Fruit fly (Drosophila melanogaster) whole organism, embryonic: ENCODE measurements around the gene CG32373.

ENCODE experiments used
- Awh ChIP-seq: fragments of 200-800 bp; sonication (Bioruptor generic); IDR thresholded peaks from 2 replicates; pipeline ENCODE4, ENCODE4 v1.3.6; 2022; ENCODE audit warnings: missing biosample characterization, missing genetic modification characterization
- B-H2 ChIP-seq: fragments of 200-800 bp; sonication (Bioruptor generic); optimal IDR thresholded peaks from 2 replicates; lab custom pipeline; 2018; ENCODE audit warnings: missing biosample characterization, mild to moderate bottlenecking, missing genetic modification characterization
- BtbVII ChIP-seq: fragments of 200-800 bp; sonication (Bioruptor generic); optimal IDR thresholded peaks from 3 replicates; lab custom pipeline; 2017; ENCODE audit warnings: missing biosample characterization, mild to moderate bottlenecking, missing genetic modification characterization
- CG1233 ChIP-seq: fragments of 200-800 bp; sonication (Bioruptor generic); optimal IDR thresholded peaks from 4 replicates; lab custom pipeline; 2018; ENCODE audit warnings: missing biosample characterization, mild to moderate bottlenecking, missing genetic modification characterization
- CG12769 ChIP-seq: fragments of 200-800 bp; sonication (Bioruptor generic); optimal IDR thresholded peaks from 2 replicates; lab custom pipeline; 2019; ENCODE audit warnings: missing biosample characterization, mild to moderate bottlenecking, missing genetic modification characterization, moderate library complexity
- CG15269 ChIP-seq: fragments of 200-800 bp; sonication (Bioruptor generic); optimal IDR thresholded peaks from 2 replicates; lab custom pipeline; 2018; ENCODE audit warnings: missing biosample characterization, mild to moderate bottlenecking, missing genetic modification characterization, moderate library complexity
- CG15696 ChIP-seq: fragments of 200-800 bp; sonication (Bioruptor generic); optimal IDR thresholded peaks from 2 replicates; lab custom pipeline; 2019; ENCODE audit warnings: missing biosample characterization, mild to moderate bottlenecking, missing genetic modification characterization, moderate library complexity
- CG1602 ChIP-seq: fragments of 200-800 bp; sonication (Bioruptor generic); optimal IDR thresholded peaks from 3 replicates; lab custom pipeline; 2016; ENCODE audit warnings: missing biosample characterization, missing genetic modification characterization
- CG17568 ChIP-seq: fragments of 200-800 bp; sonication (Bioruptor generic); optimal IDR thresholded peaks from 2 replicates; lab custom pipeline; 2018; ENCODE audit warnings: missing biosample characterization, mild to moderate bottlenecking, missing genetic modification characterization, moderate library complexity
- CG2116 ChIP-seq: fragments of 200-800 bp; sonication (Bioruptor generic); optimal IDR thresholded peaks from 3 replicates; lab custom pipeline; 2018; ENCODE audit warnings: missing biosample characterization, mild to moderate bottlenecking, missing genetic modification characterization
- CG2120 ChIP-seq: fragments of 200-800 bp; sonication (Bioruptor generic); optimal IDR thresholded peaks from 3 replicates; lab custom pipeline; 2016; ENCODE audit warnings: missing biosample characterization, missing genetic modification characterization
- CG2712 ChIP-seq: fragments of 200-800 bp; optimal IDR thresholded peaks from 3 replicates; lab custom pipeline; 2019; ENCODE audit warnings: missing biosample characterization, mild to moderate bottlenecking, missing genetic modification characterization, moderate library complexity
- CG2875 ChIP-seq: fragments of 200-800 bp; sonication (Bioruptor generic); optimal IDR thresholded peaks from 2 replicates; lab custom pipeline; 2017; ENCODE audit warnings: missing biosample characterization, mild to moderate bottlenecking, missing genetic modification characterization, missing genetic modification reagents
- CG31441 ChIP-seq: fragments of 200-800 bp; sonication (Bioruptor generic); IDR thresholded peaks from 2 replicates; pipeline ENCODE4 v1.3.6; 2022; ENCODE audit warnings: missing biosample characterization, missing genetic modification characterization
- CG34376 ChIP-seq: fragments of 200-800 bp; sonication (Bioruptor generic); optimal IDR thresholded peaks from 2 replicates; lab custom pipeline; 2018; ENCODE audit warnings: missing biosample characterization, mild to moderate bottlenecking, missing genetic modification characterization
- CG4707 ChIP-seq: fragments of 200-800 bp; sonication (Bioruptor generic); optimal IDR thresholded peaks from 2 replicates; lab custom pipeline; 2018; ENCODE audit warnings: missing biosample characterization, mild to moderate bottlenecking, missing genetic modification characterization, moderate library complexity
- CG6765 ChIP-seq: fragments of 200-800 bp; sonication (Bioruptor generic); optimal IDR thresholded peaks from 3 replicates; lab custom pipeline; 2017; ENCODE audit warnings: missing biosample characterization, mild to moderate bottlenecking, missing genetic modification characterization
- CG6813 ChIP-seq: fragments of 200-800 bp; sonication (Bioruptor generic); optimal IDR thresholded peaks from 2 replicates; lab custom pipeline; 2017; ENCODE audit warnings: missing biosample characterization, missing genetic modification characterization, mild to moderate bottlenecking, moderate library complexity, missing genetic modification reagents
- CG6854 ChIP-seq: fragments of 200-800 bp; sonication (Bioruptor generic); optimal IDR thresholded peaks from 3 replicates; lab custom pipeline; 2017; ENCODE audit warnings: missing biosample characterization, mild to moderate bottlenecking, missing genetic modification characterization
- CG7271 ChIP-seq: fragments of 200-800 bp; sonication (Bioruptor generic); optimal IDR thresholded peaks from 2 replicates; lab custom pipeline; 2018; ENCODE audit warnings: missing biosample characterization, mild to moderate bottlenecking, missing genetic modification characterization, moderate library complexity
- CG7987 ChIP-seq: fragments of 200-800 bp; sonication (Bioruptor generic); optimal IDR thresholded peaks from 2 replicates; lab custom pipeline; 2018; ENCODE audit warnings: missing biosample characterization, mild to moderate bottlenecking, missing genetic modification characterization, moderate library complexity
- CG8089 ChIP-seq: fragments of 200-800 bp; sonication (Bioruptor generic); optimal IDR thresholded peaks from 3 replicates; lab custom pipeline; 2016; ENCODE audit warnings: missing biosample characterization, missing genetic modification characterization
- CG8388 ChIP-seq: fragments of 200-800 bp; sonication (Bioruptor generic); optimal IDR thresholded peaks from 2 replicates; lab custom pipeline; 2019; ENCODE audit warnings: missing biosample characterization, mild to moderate bottlenecking, missing genetic modification characterization, moderate library complexity
- Dip3 ChIP-seq: fragments of 200-800 bp; sonication (Bioruptor generic); optimal IDR thresholded peaks from 3 replicates; lab custom pipeline; 2016; ENCODE audit warnings: missing biosample characterization, missing genetic modification characterization
- Drgx ChIP-seq: fragments of 200-800 bp; sonication (Bioruptor generic); IDR thresholded peaks from 2 replicates; pipeline ENCODE4 v1.3.6; 2022; ENCODE audit warnings: missing biosample characterization, missing genetic modification characterization
- GATAe ChIP-seq: fragments of 200-800 bp; sonication (Bioruptor generic); conservative IDR thresholded peaks from 2 replicates; pipeline ENCODE4 v1.3.6; 2022; ENCODE audit warnings: missing biosample characterization, missing genetic modification characterization
- HLH3B ChIP-seq: fragments of 200-800 bp; sonication (Bioruptor generic); IDR thresholded peaks from 2 replicates; pipeline ENCODE4 v1.3.6; 2022; ENCODE audit warnings: missing biosample characterization, missing genetic modification characterization
- Hr3 ChIP-seq: fragments of 200-800 bp; sonication (Bioruptor generic); optimal IDR thresholded peaks from 3 replicates; lab custom pipeline; 2016; ENCODE audit warnings: missing biosample characterization, missing genetic modification characterization
- Hr51 ChIP-seq, 2 experiments: fragments of 200-800 bp; sonication (Bioruptor generic); optimal IDR thresholded peaks; 2 replicates in 1 of 2; 3 replicates in 1 of 2; lab custom pipeline; 2016 to 2018; ENCODE audit warnings: missing biosample characterization in 2 of 2, missing genetic modification characterization in 2 of 2, mild to moderate bottlenecking in 1 of 2, moderate library complexity in 1 of 2
- MTF-1 ChIP-seq: fragments of 200-800 bp; sonication (Bioruptor generic); optimal IDR thresholded peaks from 2 replicates; lab custom pipeline; 2018; ENCODE audit warnings: missing biosample characterization, mild to moderate bottlenecking, missing genetic modification characterization, borderline replicate concordance
- PHDP ChIP-seq: fragments of 200-800 bp; sonication (Bioruptor generic); optimal IDR thresholded peaks from 3 replicates; lab custom pipeline; 2018; ENCODE audit warnings: missing biosample characterization, mild to moderate bottlenecking, missing genetic modification characterization, moderate library complexity
- Ravus ChIP-seq: fragments of 200-800 bp; sonication (Bioruptor generic); IDR thresholded peaks from 2 replicates; pipeline ENCODE4 v1.3.6; 2022; ENCODE audit warnings: missing biosample characterization, missing genetic modification characterization
- Spps ChIP-seq: fragments of 200-800 bp; sonication (Bioruptor generic); optimal IDR thresholded peaks from 2 replicates; lab custom pipeline; 2018; ENCODE audit warnings: missing biosample characterization, mild to moderate bottlenecking, missing genetic modification characterization
- TFAM ChIP-seq: fragments of 200-800 bp; sonication (Bioruptor generic); optimal IDR thresholded peaks from 2 replicates; lab custom pipeline; 2017; ENCODE audit warnings: missing biosample characterization, missing genetic modification characterization, inconsistent platforms
- az2 ChIP-seq: fragments of 200-800 bp; sonication (Bioruptor generic); optimal IDR thresholded peaks from 3 replicates; lab custom pipeline; 2016; ENCODE audit warnings: missing biosample characterization, missing genetic modification characterization
- br ChIP-seq: fragments of >200 bp; optimal IDR thresholded peaks from 2 replicates; lab custom pipeline; 2017
- cg ChIP-seq: fragments of 200-800 bp; sonication (Bioruptor generic); optimal IDR thresholded peaks from 3 replicates; lab custom pipeline; 2019; ENCODE audit warnings: missing biosample characterization, mild to moderate bottlenecking, missing genetic modification characterization, moderate library complexity
- chn ChIP-seq: fragments of 200-800 bp; sonication (Bioruptor generic); optimal IDR thresholded peaks from 2 replicates; lab custom pipeline; 2016; ENCODE audit warnings: missing biosample characterization, missing genetic modification characterization
- corto ChIP-seq: fragments of 200-800 bp; sonication (Bioruptor generic); optimal IDR thresholded peaks from 2 replicates; lab custom pipeline; 2016; ENCODE audit warnings: missing biosample characterization, mild to moderate bottlenecking, missing genetic modification characterization, moderate library complexity
- dmrt99B ChIP-seq: fragments of 200-800 bp; sonication (Bioruptor generic); optimal IDR thresholded peaks from 2 replicates; lab custom pipeline; 2018; ENCODE audit warnings: missing biosample characterization, mild to moderate bottlenecking, missing genetic modification characterization, moderate library complexity
- gcm2 ChIP-seq: fragments of 200-800 bp; sonication (Bioruptor generic); optimal IDR thresholded peaks from 2 replicates; lab custom pipeline; 2016; ENCODE audit warnings: missing biosample characterization, missing genetic modification characterization
- gsb ChIP-seq: fragments of 200-800 bp; sonication (Bioruptor generic); IDR thresholded peaks from 2 replicates; pipeline ENCODE4 v1.3.6; 2022; ENCODE audit warnings: missing biosample characterization, missing genetic modification characterization
- gsb-n ChIP-seq: fragments of 200-800 bp; sonication (Bioruptor generic); optimal IDR thresholded peaks from 3 replicates; lab custom pipeline; 2018; ENCODE audit warnings: missing biosample characterization, mild to moderate bottlenecking, missing genetic modification characterization
- klu ChIP-seq: fragments of 200-800 bp; sonication (Bioruptor generic); IDR thresholded peaks from 2 replicates; pipeline ENCODE4 v1.3.6; 2022; ENCODE audit warnings: missing biosample characterization, missing genetic modification characterization
- onecut ChIP-seq: fragments of 200-800 bp; sonication (Bioruptor generic); IDR thresholded peaks from 2 replicates; pipeline ENCODE4 v1.3.6; 2022; ENCODE audit warnings: missing biosample characterization, missing genetic modification characterization
- pho ChIP-seq: fragments of 200-800 bp; sonication (Bioruptor generic); optimal IDR thresholded peaks from 2 replicates; lab custom pipeline; 2016; ENCODE audit warnings: missing biosample characterization, missing genetic modification characterization
- pnt ChIP-seq: fragments of 200-800 bp; sonication (Bioruptor generic); optimal IDR thresholded peaks from 3 replicates; lab custom pipeline; 2016; ENCODE audit warnings: missing biosample characterization, missing genetic modification characterization
- pzg ChIP-seq: fragments of 200-800 bp; sonication (Bioruptor generic); optimal IDR thresholded peaks from 3 replicates; lab custom pipeline; 2018; ENCODE audit warnings: missing biosample characterization, mild to moderate bottlenecking, missing genetic modification characterization, moderate library complexity
- run ChIP-seq: fragments of 200-800 bp; sonication (Bioruptor generic); optimal IDR thresholded peaks from 3 replicates; lab custom pipeline; 2018; ENCODE audit warnings: missing biosample characterization, mild to moderate bottlenecking, missing genetic modification characterization
- scrt ChIP-seq: fragments of 200-800 bp; sonication (Bioruptor generic); optimal IDR thresholded peaks from 2 replicates; lab custom pipeline; 2018; ENCODE audit warnings: missing biosample characterization, mild to moderate bottlenecking, missing genetic modification characterization, moderate library complexity

CG32373 gene

dm6 chr3L:7782051-7782682, 131.8 kb downstream of the CG32373 start (continued):
- TF ChIP-seq CG6765: peak; percentile 4
- TF ChIP-seq TFAM (GFP tag; lab: Kevin White, UChicago): no peak
- TF ChIP-seq Spps: no peak
- TF ChIP-seq Hr3 (GFP tag; lab: Kevin White, UChicago): no peak
- no peak for TF ChIP-seq CG7271 (tag; lab: Kevin White, UChicago)
- peak; percentile 38 for TF ChIP-seq CG7987 (GFP tag; lab: Kevin White, UChicago)
- peak; percentile 20 for TF ChIP-seq CG2116
- no peak for TF ChIP-seq pnt (GFP tag; lab: Kevin White, UChicago)
- no peak for TF ChIP-seq Awh
- TF ChIP-seq Drgx: no peak
- TF ChIP-seq B-H2 (GFP tag; lab: Kevin White, UChicago): no peak
- peak; percentile 15; the same call in 1 of the 2 replicates for TF ChIP-seq GATAe (GFP tag; lab: Robert Waterston, UW)
- no peak for TF ChIP-seq gsb (GFP tag; lab: Robert Waterston, UW)
- peak; percentile 63 for TF ChIP-seq CG6813
- TF ChIP-seq br (lab: Kevin White, UChicago): no peak
- no peak for TF ChIP-seq cg
- peak; percentile 67 for TF ChIP-seq PHDP (tag; lab: Kevin White, UChicago)
- TF ChIP-seq CG1602 (GFP tag; lab: Kevin White, UChicago): no peak
- peak; percentile 11 for TF ChIP-seq CG2120 (GFP tag; lab: Kevin White, UChicago)
- TF ChIP-seq CG15269 (tag; lab: Kevin White, UChicago): peak; percentile 64
- no peak for TF ChIP-seq corto
- TF ChIP-seq BtbVII (GFP tag; lab: Kevin White, UChicago): peak; percentile 53
- TF ChIP-seq CG31441 (GFP tag; lab: Robert Waterston, UW): no peak
- TF ChIP-seq CG15696 (tag; lab: Kevin White, UChicago): peak; percentile 31
- TF ChIP-seq CG1233 (GFP tag; lab: Kevin White, UChicago): peak; percentile 59
- no peak for TF ChIP-seq Ravus (GFP tag; lab: Robert Waterston, UW)
- TF ChIP-seq CG17568 (GFP tag; lab: Kevin White, UChicago): peak; percentile 14
- no peak for TF ChIP-seq chn
- peak; percentile 52 for TF ChIP-seq CG34376 (GFP tag; lab: Kevin White, UChicago)
- TF ChIP-seq onecut (GFP tag; lab: Robert Waterston, UW): peak; percentile 41; the same call in 1 of the 2 replicates
- no peak for TF ChIP-seq az2 (GFP tag; lab: Kevin White, UChicago)
- TF ChIP-seq Dip3 (GFP tag; lab: Kevin White, UChicago): no peak
- TF ChIP-seq scrt (GFP tag; lab: Kevin White, UChicago): peak; percentile 36
- TF ChIP-seq gsb-n (tag; lab: Kevin White, UChicago): peak; percentile 1
- no peak for TF ChIP-seq CG8089
- no peak for TF ChIP-seq dmrt99B (tag; lab: Kevin White, UChicago)
- TF ChIP-seq CG2875 (GFP tag; lab: Kevin White, UChicago): no peak
- no peak for TF ChIP-seq pzg (GFP tag; lab: Kevin White, UChicago)
- peak; percentile 40 for TF ChIP-seq MTF-1 (GFP tag; lab: Kevin White, UChicago)
- TF ChIP-seq Hr51 (GFP tag; optimal IDR thresholded peaks at IDR 0.05; lab: Kevin White, UChicago): peak in 1 of 2 experiments; percentile 16
- peak; percentile 36; the same call in 1 of the 2 replicates for TF ChIP-seq HLH3B (GFP tag; lab: Robert Waterston, UW)
- TF ChIP-seq CG4707 (GFP tag; lab: Kevin White, UChicago): no peak
- no peak for TF ChIP-seq klu
- TF ChIP-seq CG2712 (tag; lab: Kevin White, UChicago): no peak
- no peak for TF ChIP-seq gcm2
- peak; percentile 62 for TF ChIP-seq CG12769 (tag; lab: Kevin White, UChicago)
- TF ChIP-seq pho (GFP tag; lab: Kevin White, UChicago): no peak
- no peak for TF ChIP-seq CG6854 (GFP tag; lab: Kevin White, UChicago)
- no peak for TF ChIP-seq CG8388 (GFP tag; lab: Kevin White, UChicago)
- TF ChIP-seq run (tag; lab: Kevin White, UChicago): peak; percentile 55
